Worm (Caenorhabditis elegans) whole organism, mixed stage, embryonic: ENCODE results near the gene tat-1.

ENCODE experiments used
- ceh-39 ChIP-seq: fragments of 150-350 bp; optimal IDR thresholded peaks from 2 replicates; lab custom pipeline; 2014; ENCODE audit warnings: missing biosample characterization, missing genetic modification characterization
- elt-1 ChIP-seq: sonication (generic microtip); optimal IDR thresholded peaks from 2 replicates; lab custom pipeline; 2017; ENCODE audit warnings: missing genetic modification characterization, mild to moderate bottlenecking, missing compliant biosample characterization, antibody characterized with exemption, moderate library complexity, borderline replicate concordance; ENCODE audit not compliant: insufficient read depth
- elt-3 ChIP-seq: fragments of 150-350 bp; optimal IDR thresholded peaks from 2 replicates; lab custom pipeline; 2014; ENCODE audit warnings: missing biosample characterization, missing genetic modification characterization
- lin-13 ChIP-seq: fragments of 150-350 bp; optimal IDR thresholded peaks from 2 replicates; lab custom pipeline; 2014; ENCODE audit warnings: missing biosample characterization, missing genetic modification characterization
- nhr-2 ChIP-seq: fragments of 150-350 bp; optimal IDR thresholded peaks from 2 replicates; lab custom pipeline; 2014; ENCODE audit warnings: missing biosample characterization, missing genetic modification characterization
- nhr-28 ChIP-seq: fragments of 150-350 bp; optimal IDR thresholded peaks from 2 replicates; lab custom pipeline; 2014; ENCODE audit warnings: missing biosample characterization, missing genetic modification characterization
- pha-4 ChIP-seq: fragments of 150-350 bp; optimal IDR thresholded peaks from 2 replicates; lab custom pipeline; 2018; ENCODE audit warnings: missing biosample characterization, missing genetic modification reagents, missing genetic modification characterization

DNA sequence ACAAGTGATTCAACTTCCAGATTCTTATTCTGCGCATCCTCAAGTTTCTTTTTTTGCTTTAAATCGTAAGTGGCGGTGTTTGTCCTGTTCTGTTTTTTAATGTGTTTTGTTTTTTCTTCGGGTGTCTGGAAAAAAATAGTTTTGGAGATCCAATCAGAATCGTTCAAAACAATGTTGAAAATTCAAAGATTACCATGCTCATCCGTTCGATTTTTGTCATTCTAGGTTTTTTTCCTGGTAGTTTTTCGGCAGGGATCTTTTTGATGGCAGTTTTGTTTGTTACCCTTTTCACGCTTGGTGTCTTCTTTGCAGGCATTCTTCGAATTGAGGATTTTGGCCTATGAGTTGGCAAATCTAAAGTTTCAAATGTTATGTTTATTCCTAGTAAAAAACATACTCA, 64.9 kb downstream of the tat-1 start:
- no peak for TF ChIP-seq nhr-2 (tag; lab: Kevin White, UChicago)
- no peak for TF ChIP-seq nhr-28 (tag; lab: Kevin White, UChicago)
- TF ChIP-seq lin-13 = no peak
- TF ChIP-seq elt-1 (tag; lab: Kevin White, UChicago) = no peak
- no peak for TF ChIP-seq pha-4
- TF ChIP-seq ceh-39 = no peak
- no peak for TF ChIP-seq elt-3 (tag; lab: Kevin White, UChicago)
